Worm (Caenorhabditis elegans) whole organism, young adult: ENCODE results near the gene Y49F6B.2.

ENCODE experiments used
- B0035.1 ChIP-seq: sonication (generic microtip); optimal IDR thresholded peaks from 2 replicates; lab custom pipeline; 2016; ENCODE audit warnings: missing genetic modification characterization, mild to moderate bottlenecking, missing compliant biosample characterization, missing genotype, missing genetic modification reagents
- B0336.3 ChIP-seq: fragments of 200-800 bp; sonication (Bioruptor generic); IDR thresholded peaks from 2 replicates; pipeline ENCODE4 v1.3.6; 2022; ENCODE audit warnings: missing genetic modification characterization, missing compliant biosample characterization
- C06A6.2 ChIP-seq: fragments of 200-800 bp; sonication (Bioruptor generic); conservative IDR thresholded peaks from 2 replicates; pipeline ENCODE4 v1.3.6; 2022; ENCODE audit warnings: missing genetic modification characterization, missing compliant biosample characterization
- F22D6.2 ChIP-seq: sonication (generic microtip); optimal IDR thresholded peaks from 2 replicates; lab custom pipeline; 2016; ENCODE audit warnings: mild to moderate bottlenecking, missing genetic modification characterization, missing compliant biosample characterization
- F23B12.7 ChIP-seq: sonication (generic microtip); optimal IDR thresholded peaks from 2 replicates; lab custom pipeline; 2017; ENCODE audit warnings: missing genetic modification characterization, mild to moderate bottlenecking, missing compliant biosample characterization, antibody characterized with exemption, moderate library complexity; ENCODE audit not compliant: insufficient read depth
- F33H1.4 ChIP-seq: fragments of 200-800 bp; sonication (Bioruptor generic); IDR thresholded peaks from 2 replicates; pipeline ENCODE4 v1.3.6; 2022; ENCODE audit warnings: missing genetic modification reagents, missing genetic modification characterization, missing compliant biosample characterization
- F39B2.1 ChIP-seq: fragments of 200-800 bp; sonication (Bioruptor generic); IDR thresholded peaks from 2 replicates; pipeline ENCODE4 v1.3.6; 2022; ENCODE audit warnings: missing genetic modification reagents, missing genetic modification characterization, missing compliant biosample characterization
- F55B11.4 ChIP-seq: sonication (generic microtip); optimal IDR thresholded peaks from 2 replicates; lab custom pipeline; 2016; ENCODE audit warnings: missing compliant biosample characterization, missing genetic modification characterization, borderline replicate concordance; ENCODE audit not compliant: insufficient read depth
- K11D2.4 ChIP-seq: fragments of 200-800 bp; sonication (Bioruptor generic); IDR thresholded peaks from 2 replicates; pipeline ENCODE4 v1.3.6; 2022; ENCODE audit warnings: missing genetic modification reagents, missing genetic modification characterization, missing compliant biosample characterization
- K12H6.12 ChIP-seq: fragments of 200-800 bp; sonication (Bioruptor generic); optimal IDR thresholded peaks from 2 replicates; lab custom pipeline; 2018; ENCODE audit warnings: mild to moderate bottlenecking, missing genetic modification characterization, missing compliant biosample characterization
- T07F8.4 ChIP-seq: sonication (generic microtip); optimal IDR thresholded peaks from 2 replicates; lab custom pipeline; 2016; ENCODE audit warnings: mild to moderate bottlenecking, missing genetic modification characterization, moderate library complexity, missing compliant biosample characterization
- T26A5.8 ChIP-seq: sonication (generic microtip); optimal IDR thresholded peaks from 2 replicates; lab custom pipeline; 2016; ENCODE audit warnings: missing genetic modification characterization, missing compliant biosample characterization
- Y53G8AR.9 ChIP-seq: fragments of 200-800 bp; sonication (Bioruptor generic); conservative IDR thresholded peaks from 2 replicates; pipeline ENCODE4 v1.3.6; 2022; ENCODE audit warnings: missing genetic modification reagents, missing genetic modification characterization, missing compliant biosample characterization
- attf-3 ChIP-seq: fragments of 200-800 bp; sonication (Bioruptor generic); conservative IDR thresholded peaks from 2 replicates; pipeline ENCODE4 v1.3.6; 2022; ENCODE audit warnings: missing genetic modification reagents, missing genetic modification characterization, missing compliant biosample characterization
- attf-5 ChIP-seq: fragments of 200-800 bp; sonication (Bioruptor generic); optimal IDR thresholded peaks from 2 replicates; lab custom pipeline; 2018; ENCODE audit warnings: mild to moderate bottlenecking, missing genetic modification characterization, missing compliant biosample characterization
- ccch-3 ChIP-seq: fragments of 200-800 bp; sonication (Bioruptor generic); optimal IDR thresholded peaks from 2 replicates; lab custom pipeline; 2018; ENCODE audit warnings: mild to moderate bottlenecking, missing genetic modification characterization, missing compliant biosample characterization
- cebp-1 ChIP-seq, 2 experiments: fragments of 200-800 bp in 1 of 2; sonication (Bioruptor generic) in 1 of 2; sonication (generic microtip) in 1 of 2; IDR thresholded peaks in 1 of 2; optimal IDR thresholded peaks in 1 of 2; 2 replicates each; pipeline versions ENCODE4 v1.3.6 to Lab custom; 2017 to 2022; ENCODE audit warnings: missing compliant biosample characterization in 2 of 2, missing genetic modification characterization in 2 of 2, mild to moderate bottlenecking in 1 of 2, missing genetic modification reagents in 1 of 2, moderate library complexity in 1 of 2
- cebp-2 ChIP-seq: fragments of 200-800 bp; sonication (Bioruptor generic); IDR thresholded peaks from 2 replicates; pipeline ENCODE4 v1.3.6; 2022; ENCODE audit warnings: missing genetic modification characterization, missing compliant biosample characterization
- ceh-79 ChIP-seq: sonication (generic microtip); optimal IDR thresholded peaks from 2 replicates; lab custom pipeline; 2017; ENCODE audit warnings: mild to moderate bottlenecking, missing genetic modification characterization, missing compliant biosample characterization
- die-1 ChIP-seq: sonication (generic microtip); optimal IDR thresholded peaks from 2 replicates; lab custom pipeline; 2016; ENCODE audit warnings: missing genotype, mild to moderate bottlenecking, missing genetic modification characterization, missing compliant biosample characterization
- dox-1 ChIP-seq: fragments of 200-800 bp; sonication (Bioruptor generic); IDR thresholded peaks from 2 replicates; pipeline ENCODE4 v1.3.6; 2022; ENCODE audit warnings: missing genetic modification reagents, missing genetic modification characterization, missing compliant biosample characterization
- dpff-1 ChIP-seq: sonication (generic microtip); optimal IDR thresholded peaks from 2 replicates; lab custom pipeline; 2017; ENCODE audit warnings: mild to moderate bottlenecking, missing genetic modification characterization, missing compliant biosample characterization
- egl-18 ChIP-seq: fragments of 200-800 bp; sonication (Bioruptor generic); IDR thresholded peaks from 2 replicates; pipeline ENCODE4 v1.3.6; 2022; ENCODE audit warnings: missing genetic modification reagents, missing genetic modification characterization, missing compliant biosample characterization
- ets-4 ChIP-seq: fragments of 200-800 bp; sonication (Bioruptor generic); optimal IDR thresholded peaks from 2 replicates; lab custom pipeline; 2018; ENCODE audit warnings: mild to moderate bottlenecking, missing genetic modification characterization, missing compliant biosample characterization
- him-1 ChIP-seq: sonication (generic microtip); optimal IDR thresholded peaks from 2 replicates; lab custom pipeline; 2016; ENCODE audit warnings: missing genotype, missing genetic modification reagents, missing genetic modification characterization, missing compliant biosample characterization
- hmg-1.2 ChIP-seq: fragments of 200-800 bp; sonication (Bioruptor generic); IDR thresholded peaks from 2 replicates; pipeline ENCODE4 v1.3.6; 2022; ENCODE audit warnings: missing genetic modification reagents, missing genetic modification characterization, missing compliant biosample characterization
- hmg-20 ChIP-seq: fragments of 200-800 bp; sonication (Bioruptor generic); IDR thresholded peaks from 2 replicates; pipeline ENCODE4 v1.3.6; 2022; ENCODE audit warnings: missing genetic modification reagents, missing genetic modification characterization, missing compliant biosample characterization
- hrde-1 ChIP-seq: sonication (generic microtip); optimal IDR thresholded peaks from 2 replicates; lab custom pipeline; 2016; ENCODE audit warnings: missing genetic modification characterization, mild to moderate bottlenecking, missing compliant biosample characterization, moderate library complexity, missing genotype, missing genetic modification reagents, borderline replicate concordance
- madf-3 ChIP-seq: fragments of 200-800 bp; sonication (Bioruptor generic); IDR thresholded peaks from 2 replicates; pipeline ENCODE4 v1.3.6; 2022; ENCODE audit warnings: missing genetic modification reagents, missing genetic modification characterization, missing compliant biosample characterization
- mel-28 ChIP-seq: sonication (generic microtip); optimal IDR thresholded peaks from 2 replicates; lab custom pipeline; 2016; ENCODE audit warnings: borderline replicate concordance, mild to moderate bottlenecking, missing genetic modification characterization, missing compliant biosample characterization
- mes-4 ChIP-seq: sonication (generic microtip); optimal IDR thresholded peaks from 2 replicates; lab custom pipeline; 2016; ENCODE audit warnings: missing genotype, missing genetic modification characterization, missing compliant biosample characterization
- nfyb-1 ChIP-seq: fragments of 200-800 bp; sonication (Bioruptor generic); IDR thresholded peaks from 2 replicates; pipeline ENCODE4 v1.3.6; 2022; ENCODE audit warnings: missing genetic modification reagents, missing genetic modification characterization, missing compliant biosample characterization
- nhr-27 ChIP-seq: fragments of 200-800 bp; sonication (Bioruptor generic); optimal IDR thresholded peaks from 2 replicates; lab custom pipeline; 2018; ENCODE audit warnings: mild to moderate bottlenecking, missing genetic modification characterization, moderate library complexity, missing compliant biosample characterization
- nhr-80 ChIP-seq: sonication (generic microtip); optimal IDR thresholded peaks from 2 replicates; lab custom pipeline; 2016; ENCODE audit warnings: missing genetic modification characterization, missing compliant biosample characterization
- rcor-1 ChIP-seq: fragments of 200-800 bp; sonication (Bioruptor generic); IDR thresholded peaks from 2 replicates; pipeline ENCODE4 v1.3.6; 2022; ENCODE audit warnings: missing genetic modification reagents, missing genetic modification characterization, missing compliant biosample characterization
- repo-1 ChIP-seq: sonication (generic microtip); optimal IDR thresholded peaks from 2 replicates; lab custom pipeline; 2017; ENCODE audit warnings: mild to moderate bottlenecking, missing genetic modification characterization, missing compliant biosample characterization
- rpc-1 ChIP-seq, 2 experiments: fragments of 150-350 bp in 1 of 2; sonication (generic microtip) in 1 of 2; optimal IDR thresholded peaks; 2 replicates each; lab custom pipeline; 2014 to 2018; ENCODE audit warnings: missing biosample characterization in 1 of 2, missing genetic modification characterization in 1 of 2, missing genetic modification reagents in 1 of 2, missing genotype in 1 of 2
- sdz-38 ChIP-seq: sonication (generic microtip); optimal IDR thresholded peaks from 2 replicates; lab custom pipeline; 2016; ENCODE audit warnings: missing genotype, missing genetic modification characterization, missing compliant biosample characterization
- snpc-1.1 ChIP-seq: sonication (generic microtip); optimal IDR thresholded peaks from 2 replicates; lab custom pipeline; 2017; ENCODE audit warnings: missing genetic modification characterization, mild to moderate bottlenecking, missing compliant biosample characterization, antibody characterized with exemption, moderate library complexity, missing genotype, missing genetic modification reagents; ENCODE audit not compliant: insufficient read depth
- snpc-3.4 ChIP-seq: sonication (generic microtip); optimal IDR thresholded peaks from 2 replicates; lab custom pipeline; 2017; ENCODE audit warnings: missing genetic modification characterization, mild to moderate bottlenecking, missing compliant biosample characterization, antibody characterized with exemption, moderate library complexity, missing genotype, missing genetic modification reagents
- sptf-2 ChIP-seq: fragments of 200-800 bp; sonication (Bioruptor generic); optimal IDR thresholded peaks from 2 replicates; lab custom pipeline; 2018; ENCODE audit warnings: mild to moderate bottlenecking, missing genetic modification characterization, missing compliant biosample characterization
- tbx-9 ChIP-seq: sonication (generic microtip); optimal IDR thresholded peaks from 2 replicates; lab custom pipeline; 2016; ENCODE audit warnings: borderline replicate concordance, missing genetic modification characterization, inconsistent platforms, missing compliant biosample characterization
- unc-62 ChIP-seq: fragments of 150-350 bp; optimal IDR thresholded peaks from 2 replicates; lab custom pipeline; 2014; ENCODE audit warnings: missing biosample characterization, missing genetic modification reagents, missing genetic modification characterization
- xnd-1 ChIP-seq: sonication (generic microtip); optimal IDR thresholded peaks from 2 replicates; lab custom pipeline; 2016; ENCODE audit warnings: missing genotype, missing genetic modification reagents, missing genetic modification characterization, missing compliant biosample characterization
- ztf-18 ChIP-seq: sonication (generic microtip); optimal IDR thresholded peaks from 2 replicates; lab custom pipeline; 2016; ENCODE audit warnings: missing genotype, mild to moderate bottlenecking, missing genetic modification characterization, missing compliant biosample characterization
- ztf-25 ChIP-seq: fragments of 200-800 bp; sonication (Bioruptor generic); IDR thresholded peaks from 2 replicates; pipeline ENCODE4 v1.3.6; 2022; ENCODE audit warnings: missing genetic modification reagents, missing genetic modification characterization, missing compliant biosample characterization

The Y49F6B.2 gene

ce11 chrII:3518961-3519544, 16.3 kb downstream of the Y49F6B.2 start, which contains the start of gene clec-126 (continued):
- TF ChIP-seq K11D2.4 (GFP tag; lab: Robert Waterston, UW), result peak; percentile 50; the same call in 1 of the 2 replicates
- TF ChIP-seq ceh-79, result peak; percentile 49
- peak; percentile 73 for TF ChIP-seq snpc-1.1 (tag; lab: Kevin White, UChicago)
- peak; percentile 89 for TF ChIP-seq nfyb-1 (GFP tag; lab: Robert Waterston, UW)
- no peak for TF ChIP-seq nhr-27 (tag; lab: Kevin White, UChicago)
- peak; percentile 26 for TF ChIP-seq xnd-1 (tag; lab: Kevin White, UChicago)
- TF ChIP-seq rpc-1 (optimal IDR thresholded peaks at IDR 0.05; lab: Kevin White, UChicago), result peak; percentile 88
- peak; percentile 89 for TF ChIP-seq rpc-1 (tag; optimal IDR thresholded peaks at IDR 0.05; lab: Kevin White, UChicago)
- peak; percentile 87 for TF ChIP-seq die-1 (tag; lab: Kevin White, UChicago)
- peak; percentile 72 for TF ChIP-seq F22D6.2 (tag; lab: Kevin White, UChicago)
- TF ChIP-seq Y53G8AR.9 (GFP tag; lab: Robert Waterston, UW), result peak; percentile 59; the same call in 1 of the 2 replicates
- TF ChIP-seq K12H6.12, result peak; percentile 62
- TF ChIP-seq repo-1 (tag; lab: Kevin White, UChicago), result peak; percentile 90
- TF ChIP-seq him-1 (tag; lab: Kevin White, UChicago), result peak; percentile 87
- TF ChIP-seq madf-3, result peak; percentile 16; the same call in 1 of the 2 replicates
- peak; percentile 80 for TF ChIP-seq attf-5 (GFP tag; lab: Kevin White, UChicago)
- TF ChIP-seq dox-1, result peak; percentile 89
- TF ChIP-seq T07F8.4 (tag; lab: Kevin White, UChicago), result peak; percentile 90
- TF ChIP-seq F39B2.1, result no peak
- no peak for TF ChIP-seq tbx-9 (tag; lab: Kevin White, UChicago)
- TF ChIP-seq B0035.1, result peak; percentile 84
- TF ChIP-seq B0336.3, result peak; percentile 91
- TF ChIP-seq F55B11.4 (tag; lab: Kevin White, UChicago), result no peak
- TF ChIP-seq cebp-1 (GFP tag; IDR thresholded peaks at IDR 0.05; lab: Robert Waterston, UW), result no peak
- TF ChIP-seq cebp-1 (tag; optimal IDR thresholded peaks at IDR 0.05; lab: Kevin White, UChicago), result peak; percentile 77
- no peak for TF ChIP-seq unc-62
- no peak for TF ChIP-seq dpff-1
- peak; percentile 56 for TF ChIP-seq hrde-1 (tag; lab: Kevin White, UChicago)
- no peak for TF ChIP-seq mel-28
- peak; percentile 62 for TF ChIP-seq snpc-3.4 (tag; lab: Kevin White, UChicago)
- peak; percentile 42 for TF ChIP-seq F33H1.4 (GFP tag; lab: Robert Waterston, UW)
- no peak for TF ChIP-seq egl-18 (GFP tag; lab: Robert Waterston, UW)
- TF ChIP-seq ztf-25, result no peak
- TF ChIP-seq attf-3, result peak; percentile 62; the same call in 1 of the 2 replicates
- TF ChIP-seq C06A6.2 (GFP tag; lab: Robert Waterston, UW), result peak; percentile 50; the same call in 1 of the 2 replicates
- TF ChIP-seq hmg-1.2 (GFP tag; lab: Robert Waterston, UW), result peak; percentile 77
- TF ChIP-seq mes-4, result peak; percentile 77
- peak; percentile 50 for TF ChIP-seq ccch-3
- TF ChIP-seq nhr-80 (tag; lab: Kevin White, UChicago), result peak; percentile 69
- peak; percentile 76 for TF ChIP-seq F23B12.7
- TF ChIP-seq T26A5.8, result no peak
- 0 out of 2 replicates have a peak, but pooled peaks have one; percentile 47 for TF ChIP-seq hmg-20 (GFP tag; lab: Robert Waterston, UW)
- TF ChIP-seq ztf-18 (tag; lab: Kevin White, UChicago), result peak; percentile 77
- peak; percentile 59; the same call in 1 of the 2 replicates for TF ChIP-seq rcor-1
- peak; percentile 28 for TF ChIP-seq sptf-2
- no peak for TF ChIP-seq sdz-38
- TF ChIP-seq cebp-2 (GFP tag; lab: Robert Waterston, UW), result no peak
- TF ChIP-seq ets-4, result peak; percentile 12
